Worm (Caenorhabditis elegans) whole organism, young adult: ENCODE results near the gene fbxa-112.

Experiments
- B0019.2 ChIP-seq: fragments of 200-800 bp; sonication (Bioruptor generic); conservative IDR thresholded peaks from 2 replicates; pipeline ENCODE4 v1.3.6; 2022; ENCODE audit warnings: missing genetic modification reagents, missing genetic modification characterization, missing compliant biosample characterization
- B0336.3 ChIP-seq: fragments of 200-800 bp; sonication (Bioruptor generic); IDR thresholded peaks from 2 replicates; pipeline ENCODE4 v1.3.6; 2022; ENCODE audit warnings: missing genetic modification characterization, missing compliant biosample characterization
- C06A6.2 ChIP-seq: fragments of 200-800 bp; sonication (Bioruptor generic); conservative IDR thresholded peaks from 2 replicates; pipeline ENCODE4 v1.3.6; 2022; ENCODE audit warnings: missing genetic modification characterization, missing compliant biosample characterization
- F23B12.7 ChIP-seq: sonication (generic microtip); optimal IDR thresholded peaks from 2 replicates; lab custom pipeline; 2017; ENCODE audit warnings: missing genetic modification characterization, mild to moderate bottlenecking, missing compliant biosample characterization, antibody characterized with exemption, moderate library complexity; ENCODE audit not compliant: insufficient read depth
- F39B2.1 ChIP-seq: fragments of 200-800 bp; sonication (Bioruptor generic); IDR thresholded peaks from 2 replicates; pipeline ENCODE4 v1.3.6; 2022; ENCODE audit warnings: missing genetic modification reagents, missing genetic modification characterization, missing compliant biosample characterization
- F55B11.4 ChIP-seq: sonication (generic microtip); optimal IDR thresholded peaks from 2 replicates; lab custom pipeline; 2016; ENCODE audit warnings: missing compliant biosample characterization, missing genetic modification characterization, borderline replicate concordance; ENCODE audit not compliant: insufficient read depth
- F57C9.4 ChIP-seq: sonication (generic microtip); optimal IDR thresholded peaks from 2 replicates; lab custom pipeline; 2017; ENCODE audit warnings: mild to moderate bottlenecking, missing genetic modification characterization, missing compliant biosample characterization
- T07F8.4 ChIP-seq: sonication (generic microtip); optimal IDR thresholded peaks from 2 replicates; lab custom pipeline; 2016; ENCODE audit warnings: mild to moderate bottlenecking, missing genetic modification characterization, moderate library complexity, missing compliant biosample characterization
- Y53F4B.3 ChIP-seq: fragments of 200-800 bp; sonication (Bioruptor generic); IDR thresholded peaks from 2 replicates; pipeline ENCODE4 v1.3.6; 2022; ENCODE audit warnings: missing genetic modification reagents, missing genetic modification characterization, missing compliant biosample characterization
- Y53G8AR.9 ChIP-seq: fragments of 200-800 bp; sonication (Bioruptor generic); conservative IDR thresholded peaks from 2 replicates; pipeline ENCODE4 v1.3.6; 2022; ENCODE audit warnings: missing genetic modification reagents, missing genetic modification characterization, missing compliant biosample characterization
- aptf-3 ChIP-seq: fragments of 200-800 bp; sonication (Bioruptor generic); IDR thresholded peaks from 2 replicates; pipeline ENCODE4 v1.3.6; 2022; ENCODE audit warnings: missing genetic modification characterization, missing compliant biosample characterization
- attf-3 ChIP-seq: fragments of 200-800 bp; sonication (Bioruptor generic); conservative IDR thresholded peaks from 2 replicates; pipeline ENCODE4 v1.3.6; 2022; ENCODE audit warnings: missing genetic modification reagents, missing genetic modification characterization, missing compliant biosample characterization
- attf-5 ChIP-seq: fragments of 200-800 bp; sonication (Bioruptor generic); optimal IDR thresholded peaks from 2 replicates; lab custom pipeline; 2018; ENCODE audit warnings: mild to moderate bottlenecking, missing genetic modification characterization, missing compliant biosample characterization
- bed-2 ChIP-seq: fragments of 200-800 bp; sonication (Bioruptor generic); IDR thresholded peaks from 2 replicates; pipeline ENCODE4 v1.3.6; 2022; ENCODE audit warnings: missing genetic modification reagents, missing genetic modification characterization, missing compliant biosample characterization
- cebp-1 ChIP-seq, 2 experiments: fragments of 200-800 bp in 1 of 2; sonication (Bioruptor generic) in 1 of 2; sonication (generic microtip) in 1 of 2; IDR thresholded peaks in 1 of 2; optimal IDR thresholded peaks in 1 of 2; 2 replicates each; pipeline versions ENCODE4 v1.3.6 to Lab custom; 2017 to 2022; ENCODE audit warnings: missing compliant biosample characterization in 2 of 2, missing genetic modification characterization in 2 of 2, mild to moderate bottlenecking in 1 of 2, missing genetic modification reagents in 1 of 2, moderate library complexity in 1 of 2
- cebp-2 ChIP-seq: fragments of 200-800 bp; sonication (Bioruptor generic); IDR thresholded peaks from 2 replicates; pipeline ENCODE4 v1.3.6; 2022; ENCODE audit warnings: missing genetic modification characterization, missing compliant biosample characterization
- ceh-100 ChIP-seq: fragments of 200-800 bp; sonication (Bioruptor generic); IDR thresholded peaks from 2 replicates; pipeline ENCODE4 v1.3.6; 2022; ENCODE audit warnings: missing genetic modification reagents, missing genetic modification characterization, missing compliant biosample characterization
- ceh-27 ChIP-seq: fragments of 200-800 bp; sonication (Bioruptor generic); optimal IDR thresholded peaks from 2 replicates; lab custom pipeline; 2018; ENCODE audit warnings: mild to moderate bottlenecking, missing genetic modification characterization, moderate library complexity, missing compliant biosample characterization
- chd-7 ChIP-seq: sonication (generic microtip); optimal IDR thresholded peaks from 2 replicates; lab custom pipeline; 2016; ENCODE audit warnings: mild to moderate bottlenecking, missing genetic modification characterization, moderate library complexity, missing compliant biosample characterization
- die-1 ChIP-seq: sonication (generic microtip); optimal IDR thresholded peaks from 2 replicates; lab custom pipeline; 2016; ENCODE audit warnings: missing genotype, mild to moderate bottlenecking, missing genetic modification characterization, missing compliant biosample characterization
- dpff-1 ChIP-seq: sonication (generic microtip); optimal IDR thresholded peaks from 2 replicates; lab custom pipeline; 2017; ENCODE audit warnings: mild to moderate bottlenecking, missing genetic modification characterization, missing compliant biosample characterization
- dpl-1 ChIP-seq: fragments of 150-350 bp; optimal IDR thresholded peaks from 2 replicates; lab custom pipeline; 2014; ENCODE audit warnings: missing biosample characterization, missing genetic modification reagents, missing genetic modification characterization
- efl-1 ChIP-seq: fragments of 150-350 bp; optimal IDR thresholded peaks from 2 replicates; lab custom pipeline; 2014; ENCODE audit warnings: missing biosample characterization, missing genetic modification reagents, missing genetic modification characterization
- egl-18 ChIP-seq: fragments of 200-800 bp; sonication (Bioruptor generic); IDR thresholded peaks from 2 replicates; pipeline ENCODE4 v1.3.6; 2022; ENCODE audit warnings: missing genetic modification reagents, missing genetic modification characterization, missing compliant biosample characterization
- egl-44 ChIP-seq: fragments of 200-800 bp; sonication (Bioruptor generic); IDR thresholded peaks from 2 replicates; pipeline ENCODE4 v1.3.6; 2022; ENCODE audit warnings: missing genetic modification reagents, missing genetic modification characterization, missing compliant biosample characterization
- ekl-4 ChIP-seq: fragments of 200-800 bp; sonication (Bioruptor generic); IDR thresholded peaks from 2 replicates; pipeline ENCODE4 v1.3.6; 2022; ENCODE audit warnings: missing genetic modification reagents, missing genetic modification characterization, missing compliant biosample characterization
- fkh-3 ChIP-seq: sonication (generic microtip); optimal IDR thresholded peaks from 2 replicates; lab custom pipeline; 2016; ENCODE audit warnings: mild to moderate bottlenecking, missing genetic modification characterization, missing compliant biosample characterization
- gei-17 ChIP-seq: fragments of 200-800 bp; sonication (Bioruptor generic); optimal IDR thresholded peaks from 2 replicates; lab custom pipeline; 2018; ENCODE audit warnings: mild to moderate bottlenecking, missing genetic modification characterization, missing compliant biosample characterization
- hlh-26 ChIP-seq: fragments of 200-800 bp; sonication (Bioruptor generic); conservative IDR thresholded peaks from 2 replicates; pipeline ENCODE4 v1.3.6; 2022; ENCODE audit warnings: missing genetic modification reagents, missing genetic modification characterization, missing compliant biosample characterization
- hmg-1.2 ChIP-seq: fragments of 200-800 bp; sonication (Bioruptor generic); IDR thresholded peaks from 2 replicates; pipeline ENCODE4 v1.3.6; 2022; ENCODE audit warnings: missing genetic modification reagents, missing genetic modification characterization, missing compliant biosample characterization
- lin-35 ChIP-seq, 3 experiments: fragments of 150-350 bp in 2 of 3; sonication (generic microtip) in 1 of 3; optimal IDR thresholded peaks; 2 replicates each; lab custom pipeline; 2014 to 2018; ENCODE audit warnings: missing biosample characterization in 3 of 3, missing genetic modification characterization in 3 of 3, missing genetic modification reagents in 3 of 3
- lin-54 ChIP-seq: fragments of 200-800 bp; sonication (Bioruptor generic); optimal IDR thresholded peaks from 2 replicates; lab custom pipeline; 2018; ENCODE audit warnings: mild to moderate bottlenecking, missing genetic modification characterization, missing compliant biosample characterization
- madf-10 ChIP-seq: sonication (generic microtip); optimal IDR thresholded peaks from 2 replicates; lab custom pipeline; 2016; ENCODE audit warnings: mild to moderate bottlenecking, missing genetic modification characterization, missing compliant biosample characterization
- madf-8 ChIP-seq: fragments of 200-800 bp; sonication (Bioruptor generic); conservative IDR thresholded peaks from 2 replicates; pipeline ENCODE4 v1.3.6; 2022; ENCODE audit warnings: missing genetic modification reagents, missing genetic modification characterization, missing compliant biosample characterization
- mcd-1 ChIP-seq: fragments of 200-800 bp; sonication (Bioruptor generic); IDR thresholded peaks from 2 replicates; pipeline ENCODE4 v1.3.6; 2022; ENCODE audit warnings: missing genetic modification reagents, missing genetic modification characterization, missing compliant biosample characterization
- nfya-1 ChIP-seq: sonication (generic microtip); optimal IDR thresholded peaks from 2 replicates; lab custom pipeline; 2017; ENCODE audit warnings: antibody characterized with exemption, missing compliant biosample characterization, missing genetic modification characterization, borderline replicate concordance; ENCODE audit not compliant: insufficient read depth
- nfya-2 ChIP-seq: fragments of 200-800 bp; sonication (Bioruptor generic); IDR thresholded peaks from 2 replicates; pipeline ENCODE4 v1.3.6; 2022; ENCODE audit warnings: missing genetic modification reagents, missing genetic modification characterization, missing compliant biosample characterization
- nhr-27 ChIP-seq: fragments of 200-800 bp; sonication (Bioruptor generic); optimal IDR thresholded peaks from 2 replicates; lab custom pipeline; 2018; ENCODE audit warnings: mild to moderate bottlenecking, missing genetic modification characterization, moderate library complexity, missing compliant biosample characterization
- repo-1 ChIP-seq: sonication (generic microtip); optimal IDR thresholded peaks from 2 replicates; lab custom pipeline; 2017; ENCODE audit warnings: mild to moderate bottlenecking, missing genetic modification characterization, missing compliant biosample characterization
- snpc-1.1 ChIP-seq: sonication (generic microtip); optimal IDR thresholded peaks from 2 replicates; lab custom pipeline; 2017; ENCODE audit warnings: missing genetic modification characterization, mild to moderate bottlenecking, missing compliant biosample characterization, antibody characterized with exemption, moderate library complexity, missing genotype, missing genetic modification reagents; ENCODE audit not compliant: insufficient read depth
- snpc-4 ChIP-seq, 5 experiments: fragments of 150-350 bp in 1 of 5; sonication (generic microtip) in 4 of 5; optimal IDR thresholded peaks; 2 replicates each; lab custom pipeline; 2014 to 2018; ENCODE audit warnings: missing genetic modification characterization in 5 of 5, missing biosample characterization in 3 of 5, antibody characterized with exemption in 2 of 5, mild to moderate bottlenecking in 2 of 5, missing compliant biosample characterization in 2 of 5, missing genotype in 2 of 5, moderate library complexity in 2 of 5, missing genetic modification reagents in 1 of 5
- zim-3 ChIP-seq: sonication (generic microtip); optimal IDR thresholded peaks from 2 replicates; lab custom pipeline; 2017; ENCODE audit warnings: mild to moderate bottlenecking, missing genetic modification characterization, moderate library complexity, missing compliant biosample characterization
- ztf-3 ChIP-seq: fragments of 200-800 bp; sonication (Bioruptor generic); optimal IDR thresholded peaks from 2 replicates; lab custom pipeline; 2018; ENCODE audit warnings: mild to moderate bottlenecking, missing genetic modification characterization, missing compliant biosample characterization
- ztf-6 ChIP-seq: fragments of 200-800 bp; sonication (Bioruptor generic); IDR thresholded peaks from 2 replicates; pipeline ENCODE4 v1.3.6; 2022; ENCODE audit warnings: missing genetic modification reagents, missing genetic modification characterization, missing compliant biosample characterization

fbxa-112 gene

ce11 chrV:16966636-16967035 lies 18.7 kb upstream of the fbxa-112 start, which contains the start of gene fbxa-90:
Gene fbxa-90, plus strand, starts transcription at chrV:16966814.
- TF ChIP-seq gei-17 (GFP tag; lab: Kevin White, UChicago) (no peak), efl-1 (no peak), Y53G8AR.9 (GFP tag; lab: Robert Waterston, UW) (no peak), madf-8 (no peak), snpc-4 (GFP tag; optimal IDR thresholded peaks at IDR 0.05; lab: Kevin White, UChicago) (no peak), snpc-4 (tag; optimal IDR thresholded peaks at IDR 0.05; lab: Kevin White, UChicago) (peak in 1 of 4 experiments; percentile 27), nfya-2 (GFP tag; lab: Robert Waterston, UW) (no peak), attf-5 (GFP tag; lab: Kevin White, UChicago) (peak; percentile 67), cebp-1 (GFP tag; IDR thresholded peaks at IDR 0.05; lab: Robert Waterston, UW) (peak; percentile 52; the same call in 1 of the 2 replicates), cebp-1 (tag; optimal IDR thresholded peaks at IDR 0.05; lab: Kevin White, UChicago) (no peak), ekl-4 (no peak)
- TF ChIP-seq, all 124 proteins: peak for 3

- no peak for TF ChIP-seq B0019.2 (GFP tag; lab: Robert Waterston, UW)
- no peak for TF ChIP-seq ztf-6 (GFP tag; lab: Robert Waterston, UW)
- TF ChIP-seq fkh-3 (tag; lab: Kevin White, UChicago) = no peak
- no peak for TF ChIP-seq bed-2 (GFP tag; lab: Robert Waterston, UW)
- peak; percentile 81 for TF ChIP-seq ceh-27
- TF ChIP-seq die-1 (tag; lab: Kevin White, UChicago) = no peak
- 0 out of 2 replicates have a peak, but pooled peaks have one; percentile 17 for TF ChIP-seq C06A6.2
- no peak for TF ChIP-seq attf-3
- 0 out of 2 replicates have a peak, but pooled peaks have one; percentile 16 for TF ChIP-seq cebp-2
- TF ChIP-seq T07F8.4 (tag; lab: Kevin White, UChicago) = no peak
- peak; percentile 99 for TF ChIP-seq hmg-1.2 (GFP tag; lab: Robert Waterston, UW)
- peak; percentile 25 for TF ChIP-seq ztf-3 (GFP tag; lab: Kevin White, UChicago)
- no peak for TF ChIP-seq chd-7 (tag; lab: Kevin White, UChicago)
- TF ChIP-seq snpc-4 (GFP tag; optimal IDR thresholded peaks at IDR 0.05; lab: Kevin White, UChicago) = peak; percentile 70
- peak; percentile 61 to 94 (median 89) for TF ChIP-seq snpc-4 (tag; optimal IDR thresholded peaks at IDR 0.05; lab: Kevin White, UChicago)
- TF ChIP-seq hlh-26 (GFP tag; lab: Robert Waterston, UW) = no peak
- TF ChIP-seq dpl-1 (GFP tag; lab: Kevin White, UChicago) = peak; percentile 98
- peak; percentile 67; the same call in 1 of the 2 replicates for TF ChIP-seq B0336.3 (GFP tag; lab: Robert Waterston, UW)
- TF ChIP-seq repo-1 (tag; lab: Kevin White, UChicago) = no peak
- peak; percentile 86 for TF ChIP-seq snpc-1.1
- TF ChIP-seq zim-3 (tag; lab: Kevin White, UChicago) = no peak
- no peak for TF ChIP-seq F39B2.1
- no peak for TF ChIP-seq nfya-1 (tag; lab: Kevin White, UChicago)
- peak; percentile 79 to 97 (median 83) for TF ChIP-seq lin-35 (GFP tag; optimal IDR thresholded peaks at IDR 0.05; lab: Kevin White, UChicago)
- TF ChIP-seq aptf-3 (GFP tag; lab: Robert Waterston, UW) = no peak
- no peak for TF ChIP-seq ceh-100 (GFP tag; lab: Robert Waterston, UW)
- TF ChIP-seq dpff-1 (tag; lab: Kevin White, UChicago) = no peak
- peak; percentile 20 for TF ChIP-seq madf-10 (tag; lab: Kevin White, UChicago)
- TF ChIP-seq nhr-27 (tag; lab: Kevin White, UChicago) = no peak
- TF ChIP-seq egl-44 (GFP tag; lab: Robert Waterston, UW) = no peak
- TF ChIP-seq F55B11.4 (tag; lab: Kevin White, UChicago) = no peak
- TF ChIP-seq Y53F4B.3 (GFP tag; lab: Robert Waterston, UW) = 0 out of 2 replicates have a peak, but pooled peaks have one; percentile 38
- TF ChIP-seq lin-54 (GFP tag; lab: Kevin White, UChicago) = peak; percentile 97
- peak; percentile 11 for TF ChIP-seq F23B12.7 (tag; lab: Kevin White, UChicago)
- TF ChIP-seq ekl-4 = peak; percentile 83
- TF ChIP-seq F57C9.4 = no peak
- TF ChIP-seq mcd-1 (GFP tag; lab: Robert Waterston, UW) = peak; percentile 99
- TF ChIP-seq egl-18 (GFP tag; lab: Robert Waterston, UW) = no peak
Observed at ce11 chrV:16965655-16966054, 17.7 kb upstream of the fbxa-112 start, which contains the start of gene efl-1. Gene efl-1, minus strand, starts transcription at chrV:16965675.
